Worm (Caenorhabditis elegans): ENCODE results near the gene lron-12.

The lron-12 gene

ce11 chrIII:12133121-12133520 is 14.8 kb upstream of the lron-12 start:
- no peak for TF ChIP-seq snpc-4 (GFP tag; optimal IDR thresholded peaks at IDR 0.05)
- no peak for TF ChIP-seq snpc-4 (tag; optimal IDR thresholded peaks at IDR 0.05)
- TF ChIP-seq dpff-1 (tag; optimal IDR thresholded peaks at IDR 0.05) = no peak
- TF ChIP-seq xnd-1 (tag; optimal IDR thresholded peaks at IDR 0.05) = no peak
- TF ChIP-seq rcor-1 (GFP tag; IDR thresholded peaks at IDR 0.05) = no peak
- no peak for TF ChIP-seq ceh-100 (GFP tag; IDR thresholded peaks at IDR 0.05)
- no peak for TF ChIP-seq nhr-90 (tag; optimal IDR thresholded peaks at IDR 0.05)
- TF ChIP-seq F49E8.2 (tag; optimal IDR thresholded peaks at IDR 0.05; ENCODE audit: insufficient read depth) = no peak
- TF ChIP-seq cebp-2 (GFP tag; IDR thresholded peaks at IDR 0.05) = no peak
- no peak for TF ChIP-seq ceh-27 (GFP tag; optimal IDR thresholded peaks at IDR 0.05)
- no peak for TF ChIP-seq mxl-1 (tag; optimal IDR thresholded peaks at IDR 0.05)
- no peak for TF ChIP-seq ztf-3 (GFP tag; optimal IDR thresholded peaks at IDR 0.05)
- no peak for TF ChIP-seq F57A8.1 (GFP tag; optimal IDR thresholded peaks at IDR 0.05)

- TF ChIP-seq mel-28 (tag; optimal IDR thresholded peaks at IDR 0.05; ENCODE audit: borderline replicate concordance) = no peak
- TF ChIP-seq mcd-1 (GFP tag; IDR thresholded peaks at IDR 0.05) = no peak
- no peak for TF ChIP-seq nhr-27 (tag; optimal IDR thresholded peaks at IDR 0.05)
- TF ChIP-seq chd-7 (tag; optimal IDR thresholded peaks at IDR 0.05) = no peak
Observed at ce11 chrIII:12131751-12132150, 13.5 kb upstream of the lron-12 start.

ce11 chrIII:12130769-12131168 is 12.5 kb upstream of the lron-12 start:
- TF ChIP-seq K12H6.12 (tag; optimal IDR thresholded peaks at IDR 0.05) = no peak
- TF ChIP-seq nfyb-1 (GFP tag; IDR thresholded peaks at IDR 0.05) = no peak
- no peak for TF ChIP-seq F37B4.10 (GFP tag; IDR thresholded peaks at IDR 0.05)
- TF ChIP-seq rpc-1 (optimal IDR thresholded peaks at IDR 0.05) = no peak
- no peak for TF ChIP-seq rpc-1 (tag; optimal IDR thresholded peaks at IDR 0.05)
- TF ChIP-seq lin-26 (GFP tag; IDR thresholded peaks at IDR 0.05) = no peak
- no peak for TF ChIP-seq ceh-79 (tag; optimal IDR thresholded peaks at IDR 0.05)
- TF ChIP-seq nhr-80 (tag; optimal IDR thresholded peaks at IDR 0.05) = no peak
- TF ChIP-seq hlh-26 (GFP tag; conservative IDR thresholded peaks at IDR 0.05) = no peak
- no peak for TF ChIP-seq madf-8 (GFP tag; conservative IDR thresholded peaks at IDR 0.05)
- TF ChIP-seq F52B5.7 (tag; optimal IDR thresholded peaks at IDR 0.05) = no peak
- TF ChIP-seq snpc-4 (GFP tag; optimal IDR thresholded peaks at IDR 0.05) = no peak
- TF ChIP-seq snpc-4 (tag; optimal IDR thresholded peaks at IDR 0.05) = no peak

- no peak for TF ChIP-seq unc-62 (GFP tag; optimal IDR thresholded peaks at IDR 0.05)
- no peak for TF ChIP-seq ceh-91 (GFP tag; IDR thresholded peaks at IDR 0.05)
- TF ChIP-seq ceh-58 (GFP tag; IDR thresholded peaks at IDR 0.05) = no peak
- no peak for TF ChIP-seq ztf-6 (GFP tag; IDR thresholded peaks at IDR 0.05)
- no peak for TF ChIP-seq ztf-22 (GFP tag; optimal IDR thresholded peaks at IDR 0.05)
- no peak for TF ChIP-seq ceh-100 (GFP tag; IDR thresholded peaks at IDR 0.05)
- TF ChIP-seq snpc-1.1 (tag; optimal IDR thresholded peaks at IDR 0.05; ENCODE audit: insufficient read depth) = no peak
- TF ChIP-seq F52B5.7 (tag; optimal IDR thresholded peaks at IDR 0.05) = no peak
- TF ChIP-seq fkh-3 (tag; optimal IDR thresholded peaks at IDR 0.05) = no peak
- no peak for TF ChIP-seq ets-4 (GFP tag; optimal IDR thresholded peaks at IDR 0.05)
- no peak for TF ChIP-seq ama-1 (optimal IDR thresholded peaks at IDR 0.05)
- TF ChIP-seq ama-1 (GFP tag; optimal IDR thresholded peaks at IDR 0.05) = no peak
- TF ChIP-seq nhr-80 (tag; optimal IDR thresholded peaks at IDR 0.05) = no peak
- no peak for TF ChIP-seq B0336.3 (GFP tag; IDR thresholded peaks at IDR 0.05)
- no peak for TF ChIP-seq B0261.1 (tag; optimal IDR thresholded peaks at IDR 0.05)
Observed at ce11 chrIII:12130052-12130451, 11.8 kb upstream of the lron-12 start, which contains the start of gene Y75B8A.6. Y75B8A.6 (minus strand) TSS chrIII:12130343.

Data from whole organism, young adult.